Worm (Caenorhabditis elegans): ENCODE results near the gene clec-257.

- TF ChIP-seq ces-1 (GFP tag; optimal IDR thresholded peaks at IDR 0.05) (no peak), zag-1 (tag; optimal IDR thresholded peaks at IDR 0.05) (no peak), unc-39 (tag; optimal IDR thresholded peaks at IDR 0.05) (no peak), egl-27 (tag; optimal IDR thresholded peaks at IDR 0.05) (no peak)
Observed at ce11 chrV:18769902-18770301, 3.0 kb upstream of the clec-257 start.

All from whole organism, L4 larva.